Fruit fly (Drosophila melanogaster) whole organism, embryonic: ENCODE measurements around the gene sr.

ENCODE experiments used
- Ada2b ChIP-seq: fragments of 200-800 bp; sonication (Bioruptor generic); IDR thresholded peaks from 2 replicates; pipeline ENCODE4 v1.3.6; 2022; ENCODE audit warnings: missing biosample characterization, missing genetic modification characterization
- Atf6 ChIP-seq: fragments of 200-800 bp; sonication (Bioruptor generic); IDR thresholded peaks from 2 replicates; pipeline ENCODE4 v1.3.6; 2022; ENCODE audit warnings: missing biosample characterization, missing genetic modification characterization
- Bdp1 ChIP-seq: fragments of 200-800 bp; sonication (Bioruptor generic); optimal IDR thresholded peaks from 3 replicates; lab custom pipeline; 2016; ENCODE audit warnings: missing biosample characterization, missing genetic modification characterization
- CG1024 ChIP-seq: fragments of 200-800 bp; sonication (Bioruptor generic); IDR thresholded peaks from 2 replicates; pipeline ENCODE4 v1.3.6; 2022; ENCODE audit warnings: missing biosample characterization, missing genetic modification characterization
- CG10431 ChIP-seq: fragments of 200-800 bp; sonication (Bioruptor generic); optimal IDR thresholded peaks from 3 replicates; lab custom pipeline; 2018; ENCODE audit warnings: missing biosample characterization, mild to moderate bottlenecking, missing genetic modification characterization
- CG12071 ChIP-seq: fragments of 200-800 bp; sonication (Bioruptor generic); optimal IDR thresholded peaks from 3 replicates; lab custom pipeline; 2018; ENCODE audit warnings: missing biosample characterization, mild to moderate bottlenecking, missing genetic modification characterization
- CG15073 ChIP-seq: fragments of 200-800 bp; sonication (Bioruptor generic); optimal IDR thresholded peaks from 2 replicates; lab custom pipeline; 2016; ENCODE audit warnings: missing biosample characterization, missing genetic modification characterization
- CG15269 ChIP-seq: fragments of 200-800 bp; sonication (Bioruptor generic); optimal IDR thresholded peaks from 2 replicates; lab custom pipeline; 2018; ENCODE audit warnings: missing biosample characterization, mild to moderate bottlenecking, missing genetic modification characterization, moderate library complexity
- CG17612 ChIP-seq: fragments of 200-800 bp; sonication (Bioruptor generic); IDR thresholded peaks from 2 replicates; pipeline ENCODE4 v1.3.6; 2022; ENCODE audit warnings: missing biosample characterization, missing genetic modification characterization
- CG18619 ChIP-seq: fragments of 200-800 bp; sonication (Bioruptor generic); optimal IDR thresholded peaks from 3 replicates; lab custom pipeline; 2017; ENCODE audit warnings: missing biosample characterization, mild to moderate bottlenecking, missing genetic modification characterization
- CG2120 ChIP-seq: fragments of 200-800 bp; sonication (Bioruptor generic); optimal IDR thresholded peaks from 3 replicates; lab custom pipeline; 2016; ENCODE audit warnings: missing biosample characterization, missing genetic modification characterization
- CG33557 ChIP-seq: fragments of 200-800 bp; sonication (Bioruptor generic); optimal IDR thresholded peaks from 2 replicates; lab custom pipeline; 2019; ENCODE audit warnings: missing biosample characterization, mild to moderate bottlenecking, missing genetic modification characterization, moderate library complexity
- CG3838 ChIP-seq: fragments of 200-800 bp; sonication (Bioruptor generic); optimal IDR thresholded peaks from 3 replicates; lab custom pipeline; 2016; ENCODE audit warnings: missing biosample characterization, missing genetic modification characterization
- CG5180 ChIP-seq: fragments of 200-800 bp; sonication (Bioruptor generic); optimal IDR thresholded peaks from 3 replicates; lab custom pipeline; 2017; ENCODE audit warnings: missing biosample characterization, missing genetic modification characterization, mild to moderate bottlenecking, moderate library complexity, missing genetic modification reagents
- CG8290 ChIP-seq, 3 experiments: fragments of 200-800 bp; sonication (Bioruptor generic); optimal IDR thresholded peaks; 2 replicates each; lab custom pipeline; 2016 to 2019; ENCODE audit warnings: missing biosample characterization in 3 of 3, missing genetic modification characterization in 3 of 3, mild to moderate bottlenecking in 2 of 3, moderate library complexity in 1 of 3
- CG9817 ChIP-seq: fragments of 200-800 bp; sonication (Bioruptor generic); optimal IDR thresholded peaks from 2 replicates; lab custom pipeline; 2018; ENCODE audit warnings: missing biosample characterization, mild to moderate bottlenecking, missing genetic modification characterization, moderate library complexity
- Deaf1 ChIP-seq: fragments of 200-800 bp; optimal IDR thresholded peaks from 3 replicates; lab custom pipeline; 2019; ENCODE audit warnings: missing biosample characterization, mild to moderate bottlenecking, missing genetic modification characterization, moderate library complexity
- Dp ChIP-seq: fragments of 200-800 bp; sonication (Bioruptor generic); optimal IDR thresholded peaks from 2 replicates; lab custom pipeline; 2018; ENCODE audit warnings: missing biosample characterization, mild to moderate bottlenecking, missing genetic modification characterization, moderate library complexity
- Ets65A ChIP-seq: fragments of 200-800 bp; sonication (Bioruptor generic); peaks from one replicate; lab custom pipeline; 2016; ENCODE audit warnings: missing biosample characterization, missing genetic modification characterization
- Fer2 ChIP-seq: fragments of 200-800 bp; sonication (Bioruptor generic); optimal IDR thresholded peaks from 2 replicates; lab custom pipeline; 2018; ENCODE audit warnings: missing biosample characterization, mild to moderate bottlenecking, missing genetic modification characterization, moderate library complexity
- Fer3 ChIP-seq: fragments of 200-800 bp; sonication (Bioruptor generic); optimal IDR thresholded peaks from 2 replicates; lab custom pipeline; 2018; ENCODE audit warnings: missing biosample characterization, mild to moderate bottlenecking, missing genetic modification characterization, moderate library complexity
- Hr51 ChIP-seq, 2 experiments: fragments of 200-800 bp; sonication (Bioruptor generic); optimal IDR thresholded peaks; 2 replicates in 1 of 2; 3 replicates in 1 of 2; lab custom pipeline; 2016 to 2018; ENCODE audit warnings: missing biosample characterization in 2 of 2, missing genetic modification characterization in 2 of 2, mild to moderate bottlenecking in 1 of 2, moderate library complexity in 1 of 2
- Lhr ChIP-seq: fragments of 200-800 bp; sonication (Bioruptor generic); optimal IDR thresholded peaks from 3 replicates; lab custom pipeline; 2017; ENCODE audit warnings: mild to moderate bottlenecking, missing biosample characterization, missing genetic modification reagents, missing genetic modification characterization
- MESR4 ChIP-seq: fragments of 200-800 bp; sonication (Bioruptor generic); optimal IDR thresholded peaks from 2 replicates; lab custom pipeline; 2018; ENCODE audit warnings: missing biosample characterization, mild to moderate bottlenecking, missing genetic modification characterization, moderate library complexity
- NC2α ChIP-seq: fragments of 200-800 bp; sonication (Bioruptor generic); optimal IDR thresholded peaks from 2 replicates; lab custom pipeline; 2016; ENCODE audit warnings: missing biosample characterization, missing genetic modification characterization
- Neu2 ChIP-seq: fragments of 200-800 bp; sonication (Bioruptor generic); optimal IDR thresholded peaks from 3 replicates; lab custom pipeline; 2016; ENCODE audit warnings: missing biosample characterization, missing genetic modification characterization, borderline replicate concordance
- Nf-YA ChIP-seq: fragments of 200-800 bp; sonication (Bioruptor generic); IDR thresholded peaks from 2 replicates; pipeline ENCODE4 v1.3.6; 2022; ENCODE audit warnings: missing biosample characterization, missing genetic modification characterization
- Side ChIP-seq: fragments of 200-800 bp; sonication (Bioruptor generic); optimal IDR thresholded peaks from 2 replicates; lab custom pipeline; 2016; ENCODE audit warnings: missing biosample characterization, missing genetic modification characterization
- Sry-β ChIP-seq: fragments of 200-800 bp; sonication (Bioruptor generic); optimal IDR thresholded peaks from 2 replicates; lab custom pipeline; 2018; ENCODE audit warnings: missing biosample characterization, mild to moderate bottlenecking, missing genetic modification characterization, moderate library complexity
- ara ChIP-seq: fragments of 200-800 bp; sonication (Bioruptor generic); IDR thresholded peaks from 2 replicates; pipeline ENCODE4 v1.3.6; 2022; ENCODE audit warnings: missing biosample characterization, missing genetic modification characterization
- bsh ChIP-seq, 2 experiments: fragments of 200-800 bp; sonication (Bioruptor generic); optimal IDR thresholded peaks; 2 replicates each; lab custom pipeline; 2017 to 2018; ENCODE audit warnings: mild to moderate bottlenecking in 2 of 2, missing biosample characterization in 2 of 2, missing genetic modification characterization in 2 of 2, moderate library complexity in 1 of 2
- cato ChIP-seq: fragments of 200-800 bp; sonication (Bioruptor generic); optimal IDR thresholded peaks from 2 replicates; lab custom pipeline; 2016; ENCODE audit warnings: missing biosample characterization, missing genetic modification characterization, borderline replicate concordance
- ci ChIP-seq: fragments of 200-800 bp; sonication (Bioruptor generic); IDR thresholded peaks from 3 replicates; pipeline ENCODE4 v1.3.6; 2022; ENCODE audit warnings: missing biosample characterization, missing genetic modification characterization
- danr ChIP-seq: fragments of 200-800 bp; sonication (Bioruptor generic); IDR thresholded peaks from 2 replicates; pipeline ENCODE4 v1.3.6; 2022; ENCODE audit warnings: missing biosample characterization, missing genetic modification characterization
- fd64A ChIP-seq: fragments of 200-800 bp; sonication (Bioruptor generic); optimal IDR thresholded peaks from 3 replicates; lab custom pipeline; 2018; ENCODE audit warnings: missing biosample characterization, mild to moderate bottlenecking, missing genetic modification characterization
- fd96Cb ChIP-seq: fragments of 200-800 bp; sonication (Bioruptor generic); optimal IDR thresholded peaks from 2 replicates; lab custom pipeline; 2018; ENCODE audit warnings: missing biosample characterization, mild to moderate bottlenecking, missing genetic modification characterization, moderate library complexity
- fu2 ChIP-seq: fragments of 200-800 bp; sonication (Bioruptor generic); optimal IDR thresholded peaks from 2 replicates; lab custom pipeline; 2016; ENCODE audit warnings: missing biosample characterization, missing genetic modification characterization
- gcm ChIP-seq: fragments of 200-800 bp; sonication (Bioruptor generic); optimal IDR thresholded peaks from 2 replicates; lab custom pipeline; 2019; ENCODE audit warnings: missing biosample characterization, mild to moderate bottlenecking, missing genetic modification characterization, moderate library complexity
- grn ChIP-seq: fragments of 200-800 bp; sonication (Bioruptor generic); optimal IDR thresholded peaks from 3 replicates; lab custom pipeline; 2017; ENCODE audit warnings: missing biosample characterization, missing genetic modification characterization
- gt ChIP-seq: fragments of 200-800 bp; sonication (Bioruptor generic); IDR thresholded peaks from 2 replicates; pipeline ENCODE4 v1.3.6; 2022; ENCODE audit warnings: missing biosample characterization, missing genetic modification characterization
- lab ChIP-seq: fragments of 200-800 bp; sonication (Bioruptor generic); optimal IDR thresholded peaks from 3 replicates; lab custom pipeline; 2017; ENCODE audit warnings: missing biosample characterization, missing genetic modification characterization, mild to moderate bottlenecking, moderate library complexity, missing genetic modification reagents
- lilli ChIP-seq: fragments of 200-800 bp; sonication (Bioruptor generic); optimal IDR thresholded peaks from 3 replicates; lab custom pipeline; 2016; ENCODE audit warnings: missing biosample characterization, missing genetic modification characterization
- nerfin-1 ChIP-seq: fragments of 200-800 bp; sonication (Bioruptor generic); optimal IDR thresholded peaks from 3 replicates; lab custom pipeline; 2019; ENCODE audit warnings: missing biosample characterization, mild to moderate bottlenecking, missing genetic modification characterization, moderate library complexity
- org-1 ChIP-seq: fragments of 200-800 bp; sonication (Bioruptor generic); optimal IDR thresholded peaks from 2 replicates; lab custom pipeline; 2017; ENCODE audit warnings: missing biosample characterization, missing genetic modification characterization
- pan ChIP-seq, 4 experiments: fragments of >200 bp in 3 of 4; fragments of 200-800 bp in 1 of 4; sonication (Bioruptor generic) in 1 of 4; optimal IDR thresholded peaks in 3 of 4; IDR thresholded peaks in 1 of 4; 2 replicates each; pipeline versions ENCODE4 v1.3.6 to Lab custom; 2017 to 2022; ENCODE audit warnings: missing biosample characterization in 2 of 4, missing genetic modification characterization in 2 of 4, mixed read lengths in 1 of 4
- phol ChIP-seq: fragments of 200-800 bp; sonication (Bioruptor generic); optimal IDR thresholded peaks from 3 replicates; lab custom pipeline; 2018; ENCODE audit warnings: missing biosample characterization, mild to moderate bottlenecking, missing genetic modification characterization, moderate library complexity
- tap ChIP-seq: fragments of 200-800 bp; optimal IDR thresholded peaks from 3 replicates; lab custom pipeline; 2019; ENCODE audit warnings: missing biosample characterization, mild to moderate bottlenecking, missing genetic modification characterization, moderate library complexity
- tgo ChIP-seq: fragments of 200-800 bp; sonication (Bioruptor generic); IDR thresholded peaks from 3 replicates; pipeline ENCODE4 v1.3.6; 2022; ENCODE audit warnings: missing biosample characterization, missing genetic modification characterization
- tin ChIP-seq: fragments of 200-800 bp; sonication (Bioruptor generic); optimal IDR thresholded peaks from 3 replicates; lab custom pipeline; 2016; ENCODE audit warnings: missing biosample characterization, missing genetic modification characterization
- zfh2 ChIP-seq: fragments of 200-800 bp; sonication (Bioruptor generic); optimal IDR thresholded peaks from 2 replicates; lab custom pipeline; 2016; ENCODE audit warnings: missing biosample characterization, missing genetic modification characterization

The sr gene

DNA sequence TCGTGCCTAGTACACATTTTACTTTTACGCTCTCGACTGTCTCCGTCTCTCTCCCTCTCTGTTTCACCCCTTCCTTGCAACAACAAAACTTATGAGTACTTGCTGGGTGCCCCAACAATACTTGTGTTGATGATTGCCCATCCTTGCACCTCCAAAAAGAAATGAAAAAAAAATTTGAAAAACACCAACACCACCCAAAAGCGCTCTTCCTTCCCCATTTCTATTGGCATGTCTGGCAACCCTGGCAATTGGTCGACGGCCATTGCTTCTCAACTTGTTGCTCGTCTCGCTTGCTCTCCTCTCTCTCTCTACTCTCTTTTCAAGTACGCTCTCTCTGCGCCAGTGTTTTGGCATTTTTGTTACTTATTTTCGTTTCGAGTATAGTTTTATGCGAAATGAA, 77.8 kb downstream of the sr start (continued):
- TF ChIP-seq tap (tag; lab: Kevin White, UChicago), result no peak
- TF ChIP-seq Sry-β (GFP tag; lab: Kevin White, UChicago), result no peak
- TF ChIP-seq Side, result peak; percentile 18
- no peak; the same call in 1 of the 3 replicates for TF ChIP-seq ci (GFP tag; lab: Robert Waterston, UW)
- peak in 1 of 2 experiments; percentile 49 for TF ChIP-seq Hr51 (GFP tag; optimal IDR thresholded peaks at IDR 0.05; lab: Kevin White, UChicago)
- TF ChIP-seq CG15073 (GFP tag; lab: Kevin White, UChicago), result no peak
- no peak for TF ChIP-seq Neu2 (GFP tag; lab: Kevin White, UChicago)
- no peak for TF ChIP-seq CG17612 (GFP tag; lab: Robert Waterston, UW)
- TF ChIP-seq pan (optimal IDR thresholded peaks at IDR 0.05; lab: Kevin White, UChicago), result no peak
- peak in 1 of 2 experiments; percentile 27 for TF ChIP-seq pan (GFP tag; optimal IDR thresholded peaks at IDR 0.05 in 1 of 2, IDR thresholded peaks at IDR 0.05 in 1 of 2)
- peak; percentile 35 for TF ChIP-seq Fer3 (tag; lab: Kevin White, UChicago)
- no peak for TF ChIP-seq CG33557 (GFP tag; lab: Kevin White, UChicago)
- no peak for TF ChIP-seq MESR4 (GFP tag; lab: Kevin White, UChicago)
- TF ChIP-seq CG18619 (GFP tag; lab: Kevin White, UChicago), result no peak
- TF ChIP-seq Ets65A (GFP tag; lab: Kevin White, UChicago), result peak; percentile 34
- no peak for TF ChIP-seq nerfin-1 (tag; lab: Kevin White, UChicago)
- TF ChIP-seq NC2α (GFP tag; lab: Kevin White, UChicago), result no peak
- TF ChIP-seq Ada2b (GFP tag; lab: Robert Waterston, UW), result 0 out of 2 replicates have a peak, but pooled peaks have one; percentile 19
- no peak for TF ChIP-seq Nf-YA
- TF ChIP-seq Atf6 (GFP tag; lab: Robert Waterston, UW), result no peak
- TF ChIP-seq bsh (GFP tag; optimal IDR thresholded peaks at IDR 0.05; lab: Kevin White, UChicago), result peak in 1 of 2 experiments; percentile 12
- peak; percentile 22 for TF ChIP-seq Dp
- peak; percentile 85 for TF ChIP-seq phol (tag; lab: Kevin White, UChicago)
- TF ChIP-seq fd96Cb (tag; lab: Kevin White, UChicago), result no peak
- no peak for TF ChIP-seq tgo (GFP tag; lab: Robert Waterston, UW)
- TF ChIP-seq CG12071 (GFP tag; lab: Kevin White, UChicago), result no peak
- TF ChIP-seq CG10431 (GFP tag; lab: Kevin White, UChicago), result no peak
- no peak for TF ChIP-seq CG8290 (GFP tag; optimal IDR thresholded peaks at IDR 0.05; lab: Kevin White, UChicago)
- peak in 1 of 2 experiments; percentile 15 for TF ChIP-seq CG8290 (tag; optimal IDR thresholded peaks at IDR 0.05; lab: Kevin White, UChicago)
- TF ChIP-seq CG2120 (GFP tag; lab: Kevin White, UChicago), result peak; percentile 58
- TF ChIP-seq CG3838 (GFP tag; lab: Kevin White, UChicago), result no peak
- TF ChIP-seq fu2 (GFP tag; lab: Kevin White, UChicago), result no peak
- no peak for TF ChIP-seq gt (GFP tag; lab: Robert Waterston, UW)
- TF ChIP-seq CG1024, result no peak
- no peak for TF ChIP-seq Deaf1 (tag; lab: Kevin White, UChicago)
- TF ChIP-seq CG15269 (tag; lab: Kevin White, UChicago), result peak; percentile 38
- no peak for TF ChIP-seq Bdp1 (GFP tag; lab: Kevin White, UChicago)
- TF ChIP-seq danr (GFP tag; lab: Robert Waterston, UW), result no peak
- no peak for TF ChIP-seq grn (GFP tag; lab: Kevin White, UChicago)
- no peak for TF ChIP-seq org-1 (GFP tag; lab: Kevin White, UChicago)
- peak; percentile 13 for TF ChIP-seq CG5180
- TF ChIP-seq zfh2, result peak; percentile 50
- no peak for TF ChIP-seq gcm (GFP tag; lab: Kevin White, UChicago)
- no peak for TF ChIP-seq cato (GFP tag; lab: Kevin White, UChicago)
- no peak for TF ChIP-seq fd64A (GFP tag; lab: Kevin White, UChicago)
- peak; percentile 38 for TF ChIP-seq lab (GFP tag; lab: Kevin White, UChicago)
- TF ChIP-seq Fer2 (tag; lab: Kevin White, UChicago), result peak; percentile 14
- TF ChIP-seq CG9817 (tag; lab: Kevin White, UChicago), result peak; percentile 44
- TF ChIP-seq Lhr (GFP tag; lab: Kevin White, UChicago), result no peak
- TF ChIP-seq lilli (GFP tag; lab: Kevin White, UChicago), result peak; percentile 11
- TF ChIP-seq tin (GFP tag; lab: Kevin White, UChicago), result peak; percentile 2
- no peak for TF ChIP-seq ara (GFP tag; lab: Robert Waterston, UW)
